Worm (Caenorhabditis elegans): ENCODE results near the gene rgs-1.

DNA sequence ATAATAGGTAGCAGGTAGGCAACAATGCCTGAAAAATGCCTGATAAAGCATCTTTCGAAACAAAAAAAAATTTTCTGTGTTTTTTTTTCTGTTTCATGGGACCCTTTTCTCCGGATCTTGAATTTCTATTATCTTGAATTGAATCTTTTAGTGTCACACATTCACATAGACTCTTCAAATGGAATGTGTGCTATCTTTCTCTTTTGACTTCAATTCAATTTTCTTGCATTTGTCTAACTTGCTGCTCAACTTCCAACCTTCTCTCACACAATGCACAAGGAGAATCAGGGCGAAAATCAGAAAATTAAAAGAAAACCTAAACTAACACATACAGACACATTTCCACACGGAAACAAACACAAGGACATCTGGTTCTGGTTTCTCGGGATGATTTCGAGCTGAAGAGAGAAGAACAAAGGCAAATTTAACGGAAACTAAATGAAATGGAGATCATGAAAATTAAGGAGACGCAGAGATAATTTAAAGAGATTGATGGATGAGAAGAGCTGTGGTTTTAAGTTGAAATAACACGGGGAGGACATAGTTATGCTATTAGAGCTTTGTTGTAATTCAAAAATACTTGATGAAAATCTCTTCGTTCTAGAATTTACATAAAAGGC is 44.1 kb downstream of the rgs-1 start:
- TF ChIP-seq ama-1 (optimal IDR thresholded peaks at IDR 0.05) (no peak), hmbx-1 (tag; optimal IDR thresholded peaks at IDR 0.05) (no peak), ceh-13 (GFP tag; optimal IDR thresholded peaks at IDR 0.05) (no peak), flt-1 (GFP tag; IDR thresholded peaks at IDR 0.05) (no peak), sea-1 (GFP tag; conservative IDR thresholded peaks at IDR 0.05) (no peak)

Measured in whole organism, early embryonic.